Worm (Caenorhabditis elegans): ENCODE data around the gene Y82E9BR.14.

The Y82E9BR.14 gene

DNA sequence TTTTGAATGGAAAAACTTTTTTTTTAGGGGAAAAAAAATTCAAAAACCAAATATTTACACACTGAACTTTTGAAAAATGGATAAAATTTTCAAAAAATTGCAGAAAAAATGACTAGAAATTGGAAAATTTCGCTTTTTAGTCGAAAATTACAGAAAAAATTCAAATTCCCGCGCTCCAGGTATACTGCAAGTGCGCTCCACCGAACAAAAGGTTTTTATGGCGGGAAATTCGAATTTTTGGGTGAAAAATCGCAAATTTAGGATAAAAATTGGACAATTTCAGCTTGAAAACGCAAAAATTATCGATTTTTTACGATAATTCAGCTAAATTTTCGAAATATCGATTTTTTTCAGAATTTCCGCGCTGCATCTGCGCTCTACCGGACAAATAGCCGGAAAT is 15.4 kb upstream of the Y82E9BR.14 start:
- no peak for TF ChIP-seq ham-2 (GFP tag; optimal IDR thresholded peaks at IDR 0.05)
- TF ChIP-seq lin-13 (tag; optimal IDR thresholded peaks at IDR 0.05) = no peak
- TF ChIP-seq sem-2 (GFP tag; optimal IDR thresholded peaks at IDR 0.05) = no peak
- no peak for TF ChIP-seq lsy-2 (tag; optimal IDR thresholded peaks at IDR 0.05)
- TF ChIP-seq ceh-43 (GFP tag; optimal IDR thresholded peaks at IDR 0.05) = no peak
- no peak for TF ChIP-seq elt-3 (tag; optimal IDR thresholded peaks at IDR 0.05)
- no peak for TF ChIP-seq bed-3 (GFP tag; optimal IDR thresholded peaks at IDR 0.05)
- no peak for TF ChIP-seq elt-1 (tag; optimal IDR thresholded peaks at IDR 0.05; ENCODE audit: borderline replicate concordance, insufficient read depth)
- TF ChIP-seq mls-2 (tag; optimal IDR thresholded peaks at IDR 0.05) = no peak
- TF ChIP-seq ces-1 (GFP tag; optimal IDR thresholded peaks at IDR 0.05) = no peak

- TF ChIP-seq tbx-8 (GFP tag; optimal IDR thresholded peaks at IDR 0.05) = no peak
Measured at ce11 chrIII:1428448-1428847, 14.5 kb upstream of the Y82E9BR.14 start.

DNA sequence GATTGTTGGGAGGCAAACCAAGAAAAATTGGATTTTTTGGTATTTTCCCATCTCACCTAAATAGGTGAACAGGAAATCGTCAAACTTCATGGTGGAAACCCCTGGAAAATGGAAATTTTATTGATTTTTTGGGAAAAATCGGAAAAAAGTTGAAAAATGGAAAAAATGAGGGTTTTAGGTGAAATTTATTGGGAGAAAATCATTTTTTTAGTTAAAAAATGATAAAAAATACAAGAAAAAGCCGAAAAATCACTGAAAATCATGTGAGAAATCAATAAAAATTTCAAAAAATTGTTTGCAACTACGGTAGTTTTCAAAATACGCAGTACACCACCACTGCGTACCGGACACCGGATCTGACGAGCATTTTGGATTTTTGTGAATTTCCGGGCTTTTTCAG is 13.2 kb upstream of the Y82E9BR.14 start, which contains the start of gene lelo-2:
TSS of gene lelo-2 (minus strand) at position 101 of the 400 bp plus-strand sequence.
- TF ChIP-seq mep-1 (tag; optimal IDR thresholded peaks at IDR 0.05) (no peak), ztf-11 (tag; optimal IDR thresholded peaks at IDR 0.05) (no peak), lin-13 (tag; optimal IDR thresholded peaks at IDR 0.05) (no peak), hlh-1 (tag; optimal IDR thresholded peaks at IDR 0.05) (no peak), cnd-1 (tag; optimal IDR thresholded peaks at IDR 0.05) (no peak), lsy-2 (tag; optimal IDR thresholded peaks at IDR 0.05) (no peak), nhr-76 (tag; optimal IDR thresholded peaks at IDR 0.05) (no peak), unc-120 (tag; optimal IDR thresholded peaks at IDR 0.05; ENCODE audit: poor library complexity, severe bottlenecking) (no peak), ces-1 (GFP tag; optimal IDR thresholded peaks at IDR 0.05) (no peak), sptf-1 (tag; optimal IDR thresholded peaks at IDR 0.05) (no peak), ceh-83 (GFP tag; optimal IDR thresholded peaks at IDR 0.05) (no peak), drap-1 (GFP tag; optimal IDR thresholded peaks at IDR 0.05) (no peak), M03D4.4 (tag; optimal IDR thresholded peaks at IDR 0.05) (no peak), unc-62 (GFP tag; optimal IDR thresholded peaks at IDR 0.05) (no peak), nhr-12 (tag; optimal IDR thresholded peaks at IDR 0.05) (no peak)

DNA sequence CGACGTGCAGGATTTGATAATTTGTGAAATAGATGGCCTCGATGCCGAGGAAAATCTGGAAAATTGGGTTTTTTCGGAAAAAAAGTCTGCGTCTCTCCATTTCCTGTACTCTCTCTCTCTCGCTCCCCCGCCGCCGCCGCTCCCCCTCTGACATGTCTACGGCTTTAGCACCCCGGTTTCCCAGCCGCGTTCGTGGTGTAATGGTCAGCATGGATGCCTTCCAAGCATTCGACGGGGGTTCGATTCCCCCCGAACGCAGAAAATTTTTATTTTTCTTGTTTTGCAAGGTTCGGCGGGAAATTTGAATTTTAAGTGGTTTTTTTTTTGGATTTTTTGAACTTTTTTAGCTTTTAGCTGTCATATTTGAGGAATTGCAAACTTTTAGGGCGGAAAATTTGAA is 10.4 kb upstream of the Y82E9BR.14 start:
- TF ChIP-seq drap-1 (GFP tag; optimal IDR thresholded peaks at IDR 0.05) (peak; percentile 74), ces-1 (GFP tag; optimal IDR thresholded peaks at IDR 0.05) (peak; percentile 7), elt-1 (tag; optimal IDR thresholded peaks at IDR 0.05; ENCODE audit: borderline replicate concordance, insufficient read depth) (no peak), unc-120 (tag; optimal IDR thresholded peaks at IDR 0.05; ENCODE audit: poor library complexity, severe bottlenecking) (peak; percentile 20), lsy-2 (tag; optimal IDR thresholded peaks at IDR 0.05) (peak; percentile 63), ceh-39 (tag; optimal IDR thresholded peaks at IDR 0.05) (no peak), blmp-1 (tag; optimal IDR thresholded peaks at IDR 0.05) (no peak), ztf-11 (tag; optimal IDR thresholded peaks at IDR 0.05) (no peak), hlh-1 (tag; optimal IDR thresholded peaks at IDR 0.05) (no peak), sem-2 (GFP tag; optimal IDR thresholded peaks at IDR 0.05) (peak; percentile 46), snpc-4 (tag; optimal IDR thresholded peaks at IDR 0.05) (no peak), unc-62 (GFP tag; optimal IDR thresholded peaks at IDR 0.05) (no peak), bed-3 (GFP tag; optimal IDR thresholded peaks at IDR 0.05) (peak; percentile 51), nhr-12 (tag; optimal IDR thresholded peaks at IDR 0.05) (no peak), tbx-8 (GFP tag; optimal IDR thresholded peaks at IDR 0.05) (peak; percentile 20), cnd-1 (tag; optimal IDR thresholded peaks at IDR 0.05) (peak; percentile 36), nhr-28 (tag; optimal IDR thresholded peaks at IDR 0.05) (no peak), unc-39 (tag; optimal IDR thresholded peaks at IDR 0.05) (no peak), zip-8 (tag; optimal IDR thresholded peaks at IDR 0.05) (no peak), M03D4.4 (tag; optimal IDR thresholded peaks at IDR 0.05) (peak; percentile 23), ceh-83 (GFP tag; optimal IDR thresholded peaks at IDR 0.05) (peak; percentile 62), ham-2 (GFP tag; optimal IDR thresholded peaks at IDR 0.05) (peak; percentile 29), ceh-43 (GFP tag; optimal IDR thresholded peaks at IDR 0.05) (peak; percentile 14), nhr-237 (tag; optimal IDR thresholded peaks at IDR 0.05) (no peak), mls-2 (tag; optimal IDR thresholded peaks at IDR 0.05) (peak; percentile 80), lin-32 (GFP tag; optimal IDR thresholded peaks at IDR 0.05) (no peak), mep-1 (tag; optimal IDR thresholded peaks at IDR 0.05) (no peak), nhr-2 (tag; optimal IDR thresholded peaks at IDR 0.05) (no peak), lin-13 (tag; optimal IDR thresholded peaks at IDR 0.05) (peak; percentile 32), flh-1 (GFP tag; optimal IDR thresholded peaks at IDR 0.05) (peak; percentile 30), elt-3 (tag; optimal IDR thresholded peaks at IDR 0.05) (no peak), pha-4 (tag; optimal IDR thresholded peaks at IDR 0.05) (no peak), mab-5 (tag; optimal IDR thresholded peaks at IDR 0.05) (no peak), nhr-76 (tag; optimal IDR thresholded peaks at IDR 0.05) (no peak), sptf-1 (tag; optimal IDR thresholded peaks at IDR 0.05) (peak; percentile 85)
